Worm (Caenorhabditis elegans) whole organism, late embryonic: ENCODE data around the gene F47B10.9.

Experiments
- eyg-1 ChIP-seq: sonication (generic microtip); optimal IDR thresholded peaks from 2 replicates; lab custom pipeline; 2016; ENCODE audit warnings: missing genotype, missing genetic modification characterization, missing compliant biosample characterization
- nfya-1 ChIP-seq: sonication (generic microtip); optimal IDR thresholded peaks from 2 replicates; lab custom pipeline; 2017; ENCODE audit warnings: missing genetic modification characterization, mild to moderate bottlenecking, missing compliant biosample characterization, antibody characterized with exemption, moderate library complexity

DNA sequence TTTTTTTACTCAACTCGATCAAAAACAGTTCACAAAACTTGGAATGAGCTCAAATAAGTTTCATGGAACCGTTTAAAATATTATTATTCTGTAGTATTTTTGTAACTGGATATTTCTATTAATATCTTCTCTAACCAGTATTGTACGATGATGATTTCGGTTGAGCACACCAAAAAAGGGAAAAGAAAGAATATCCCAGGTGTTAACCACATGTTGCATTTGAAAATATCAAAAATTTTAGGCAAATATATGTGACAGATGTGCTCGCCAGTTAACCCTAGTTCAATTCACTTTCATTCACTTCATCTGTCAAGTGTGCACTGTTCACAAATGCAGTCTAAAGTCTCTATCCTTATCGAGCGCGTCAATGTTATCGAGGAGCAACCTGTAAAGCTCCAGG, 22.9 kb downstream of the F47B10.9 start, which contains the start of gene F47B10.4:
- TF ChIP-seq nfya-1 (tag; lab: Kevin White, UChicago) (no peak), eyg-1 (no peak)
